Worm (Caenorhabditis elegans) whole organism, young adult: ENCODE measurements around the gene F28C6.8.

Source experiments
- B0261.1 ChIP-seq: sonication (generic microtip); optimal IDR thresholded peaks from 2 replicates; lab custom pipeline; 2016; ENCODE audit warnings: mild to moderate bottlenecking, missing genetic modification characterization, moderate library complexity, missing compliant biosample characterization
- C06A6.2 ChIP-seq: fragments of 200-800 bp; sonication (Bioruptor generic); conservative IDR thresholded peaks from 2 replicates; pipeline ENCODE4 v1.3.6; 2022; ENCODE audit warnings: missing genetic modification characterization, missing compliant biosample characterization
- F22D6.2 ChIP-seq: sonication (generic microtip); optimal IDR thresholded peaks from 2 replicates; lab custom pipeline; 2016; ENCODE audit warnings: mild to moderate bottlenecking, missing genetic modification characterization, missing compliant biosample characterization
- F33H1.4 ChIP-seq: fragments of 200-800 bp; sonication (Bioruptor generic); IDR thresholded peaks from 2 replicates; pipeline ENCODE4 v1.3.6; 2022; ENCODE audit warnings: missing genetic modification reagents, missing genetic modification characterization, missing compliant biosample characterization
- F49E8.2 ChIP-seq: sonication (generic microtip); optimal IDR thresholded peaks from 3 replicates; lab custom pipeline; 2017; ENCODE audit warnings: missing genetic modification characterization, mild to moderate bottlenecking, missing compliant biosample characterization, antibody characterized with exemption, moderate library complexity; ENCODE audit not compliant: insufficient read depth
- F52B5.7 ChIP-seq: sonication (generic microtip); optimal IDR thresholded peaks from 2 replicates; lab custom pipeline; 2016; ENCODE audit warnings: mild to moderate bottlenecking, missing genetic modification characterization, missing compliant biosample characterization
- T26A5.8 ChIP-seq: sonication (generic microtip); optimal IDR thresholded peaks from 2 replicates; lab custom pipeline; 2016; ENCODE audit warnings: missing genetic modification characterization, missing compliant biosample characterization
- Y53G8AR.9 ChIP-seq: fragments of 200-800 bp; sonication (Bioruptor generic); conservative IDR thresholded peaks from 2 replicates; pipeline ENCODE4 v1.3.6; 2022; ENCODE audit warnings: missing genetic modification reagents, missing genetic modification characterization, missing compliant biosample characterization
- Y56A3A.18 ChIP-seq: fragments of 200-800 bp; sonication (Bioruptor generic); IDR thresholded peaks from 2 replicates; pipeline ENCODE4 v1.3.6; 2022; ENCODE audit warnings: missing genetic modification reagents, missing genetic modification characterization, missing compliant biosample characterization
- Y79H2A.3 ChIP-seq: fragments of 200-800 bp; sonication (Bioruptor generic); conservative IDR thresholded peaks from 2 replicates; pipeline ENCODE4 v1.3.6; 2022; ENCODE audit warnings: missing genetic modification reagents, missing genetic modification characterization, missing compliant biosample characterization
- aptf-3 ChIP-seq: fragments of 200-800 bp; sonication (Bioruptor generic); IDR thresholded peaks from 2 replicates; pipeline ENCODE4 v1.3.6; 2022; ENCODE audit warnings: missing genetic modification characterization, missing compliant biosample characterization
- bed-1 ChIP-seq: fragments of 200-800 bp; sonication (Bioruptor generic); IDR thresholded peaks from 2 replicates; pipeline ENCODE4 v1.3.6; 2022; ENCODE audit warnings: missing genetic modification reagents, missing genetic modification characterization, missing compliant biosample characterization
- cebp-1 ChIP-seq, 2 experiments: fragments of 200-800 bp in 1 of 2; sonication (Bioruptor generic) in 1 of 2; sonication (generic microtip) in 1 of 2; IDR thresholded peaks in 1 of 2; optimal IDR thresholded peaks in 1 of 2; 2 replicates each; pipeline versions ENCODE4 v1.3.6 to Lab custom; 2017 to 2022; ENCODE audit warnings: missing compliant biosample characterization in 2 of 2, missing genetic modification characterization in 2 of 2, mild to moderate bottlenecking in 1 of 2, missing genetic modification reagents in 1 of 2, moderate library complexity in 1 of 2
- ceh-100 ChIP-seq: fragments of 200-800 bp; sonication (Bioruptor generic); IDR thresholded peaks from 2 replicates; pipeline ENCODE4 v1.3.6; 2022; ENCODE audit warnings: missing genetic modification reagents, missing genetic modification characterization, missing compliant biosample characterization
- ceh-58 ChIP-seq: fragments of 200-800 bp; sonication (Bioruptor generic); IDR thresholded peaks from 2 replicates; pipeline ENCODE4 v1.3.6; 2022; ENCODE audit warnings: missing genetic modification characterization, missing compliant biosample characterization
- dpl-1 ChIP-seq: fragments of 150-350 bp; optimal IDR thresholded peaks from 2 replicates; lab custom pipeline; 2014; ENCODE audit warnings: missing biosample characterization, missing genetic modification reagents, missing genetic modification characterization
- egl-44 ChIP-seq: fragments of 200-800 bp; sonication (Bioruptor generic); IDR thresholded peaks from 2 replicates; pipeline ENCODE4 v1.3.6; 2022; ENCODE audit warnings: missing genetic modification reagents, missing genetic modification characterization, missing compliant biosample characterization
- hmg-1.2 ChIP-seq: fragments of 200-800 bp; sonication (Bioruptor generic); IDR thresholded peaks from 2 replicates; pipeline ENCODE4 v1.3.6; 2022; ENCODE audit warnings: missing genetic modification reagents, missing genetic modification characterization, missing compliant biosample characterization
- hmg-20 ChIP-seq: fragments of 200-800 bp; sonication (Bioruptor generic); IDR thresholded peaks from 2 replicates; pipeline ENCODE4 v1.3.6; 2022; ENCODE audit warnings: missing genetic modification reagents, missing genetic modification characterization, missing compliant biosample characterization
- hsf-1 ChIP-seq: fragments of 200-800 bp; sonication (Bioruptor generic); IDR thresholded peaks from 2 replicates; pipeline ENCODE4 v1.3.6; 2022; ENCODE audit warnings: missing genetic modification reagents, missing genetic modification characterization, missing compliant biosample characterization
- lin-26 ChIP-seq: fragments of 200-800 bp; sonication (Bioruptor generic); IDR thresholded peaks from 2 replicates; pipeline ENCODE4 v1.3.6; 2022; ENCODE audit warnings: missing genetic modification reagents, missing genetic modification characterization, missing compliant biosample characterization
- lin-35 ChIP-seq, 3 experiments: fragments of 150-350 bp in 2 of 3; sonication (generic microtip) in 1 of 3; optimal IDR thresholded peaks; 2 replicates each; lab custom pipeline; 2014 to 2018; ENCODE audit warnings: missing biosample characterization in 3 of 3, missing genetic modification characterization in 3 of 3, missing genetic modification reagents in 3 of 3
- lin-40 ChIP-seq: sonication (generic microtip); optimal IDR thresholded peaks from 2 replicates; lab custom pipeline; 2016; ENCODE audit warnings: missing genetic modification characterization, mild to moderate bottlenecking, missing compliant biosample characterization, missing genotype, missing genetic modification reagents
- lir-1 ChIP-seq: fragments of 200-800 bp; sonication (Bioruptor generic); conservative IDR thresholded peaks from 2 replicates; pipeline ENCODE4 v1.3.6; 2022; ENCODE audit warnings: missing genetic modification reagents, missing genetic modification characterization, missing compliant biosample characterization
- lsl-1 ChIP-seq: fragments of 200-800 bp; sonication (Bioruptor generic); optimal IDR thresholded peaks from 2 replicates; lab custom pipeline; 2018; ENCODE audit warnings: mild to moderate bottlenecking, missing genetic modification characterization, moderate library complexity, missing compliant biosample characterization
- madf-6 ChIP-seq: fragments of 200-800 bp; sonication (Bioruptor generic); IDR thresholded peaks from 2 replicates; pipeline ENCODE4 v1.3.6; 2022; ENCODE audit warnings: missing genetic modification reagents, missing genetic modification characterization, missing compliant biosample characterization
- mcd-1 ChIP-seq: fragments of 200-800 bp; sonication (Bioruptor generic); IDR thresholded peaks from 2 replicates; pipeline ENCODE4 v1.3.6; 2022; ENCODE audit warnings: missing genetic modification reagents, missing genetic modification characterization, missing compliant biosample characterization
- nfya-2 ChIP-seq: fragments of 200-800 bp; sonication (Bioruptor generic); IDR thresholded peaks from 2 replicates; pipeline ENCODE4 v1.3.6; 2022; ENCODE audit warnings: missing genetic modification reagents, missing genetic modification characterization, missing compliant biosample characterization
- nfyb-1 ChIP-seq: fragments of 200-800 bp; sonication (Bioruptor generic); IDR thresholded peaks from 2 replicates; pipeline ENCODE4 v1.3.6; 2022; ENCODE audit warnings: missing genetic modification reagents, missing genetic modification characterization, missing compliant biosample characterization
- nhr-120 ChIP-seq: fragments of 200-800 bp; sonication (Bioruptor generic); IDR thresholded peaks from 2 replicates; pipeline ENCODE4 v1.3.6; 2022; ENCODE audit warnings: missing genetic modification characterization, missing compliant biosample characterization
- nhr-80 ChIP-seq: sonication (generic microtip); optimal IDR thresholded peaks from 2 replicates; lab custom pipeline; 2016; ENCODE audit warnings: missing genetic modification characterization, missing compliant biosample characterization
- nhr-90 ChIP-seq: sonication (generic microtip); optimal IDR thresholded peaks from 2 replicates; lab custom pipeline; 2016; ENCODE audit warnings: missing genotype, mild to moderate bottlenecking, missing genetic modification characterization, missing compliant biosample characterization
- rcor-1 ChIP-seq: fragments of 200-800 bp; sonication (Bioruptor generic); IDR thresholded peaks from 2 replicates; pipeline ENCODE4 v1.3.6; 2022; ENCODE audit warnings: missing genetic modification reagents, missing genetic modification characterization, missing compliant biosample characterization
- rec-8 ChIP-seq, 2 experiments: sonication (generic microtip); optimal IDR thresholded peaks; 2 replicates each; lab custom pipeline; 2016; ENCODE audit warnings: mild to moderate bottlenecking in 2 of 2, missing genetic modification characterization in 2 of 2, missing genetic modification reagents in 2 of 2, missing genotype in 2 of 2, missing biosample characterization in 1 of 2, missing compliant biosample characterization in 1 of 2, moderate library complexity in 1 of 2
- snpc-1.1 ChIP-seq: sonication (generic microtip); optimal IDR thresholded peaks from 2 replicates; lab custom pipeline; 2017; ENCODE audit warnings: missing genetic modification characterization, mild to moderate bottlenecking, missing compliant biosample characterization, antibody characterized with exemption, moderate library complexity, missing genotype, missing genetic modification reagents; ENCODE audit not compliant: insufficient read depth
- snpc-4 ChIP-seq, 5 experiments: fragments of 150-350 bp in 1 of 5; sonication (generic microtip) in 4 of 5; optimal IDR thresholded peaks; 2 replicates each; lab custom pipeline; 2014 to 2018; ENCODE audit warnings: missing genetic modification characterization in 5 of 5, missing biosample characterization in 3 of 5, antibody characterized with exemption in 2 of 5, mild to moderate bottlenecking in 2 of 5, missing compliant biosample characterization in 2 of 5, missing genotype in 2 of 5, moderate library complexity in 2 of 5, missing genetic modification reagents in 1 of 5
- tbx-9 ChIP-seq: sonication (generic microtip); optimal IDR thresholded peaks from 2 replicates; lab custom pipeline; 2016; ENCODE audit warnings: borderline replicate concordance, missing genetic modification characterization, inconsistent platforms, missing compliant biosample characterization
- unc-62 ChIP-seq: fragments of 150-350 bp; optimal IDR thresholded peaks from 2 replicates; lab custom pipeline; 2014; ENCODE audit warnings: missing biosample characterization, missing genetic modification reagents, missing genetic modification characterization
- ztf-18 ChIP-seq: sonication (generic microtip); optimal IDR thresholded peaks from 2 replicates; lab custom pipeline; 2016; ENCODE audit warnings: missing genotype, mild to moderate bottlenecking, missing genetic modification characterization, missing compliant biosample characterization
- ztf-25 ChIP-seq: fragments of 200-800 bp; sonication (Bioruptor generic); IDR thresholded peaks from 2 replicates; pipeline ENCODE4 v1.3.6; 2022; ENCODE audit warnings: missing genetic modification reagents, missing genetic modification characterization, missing compliant biosample characterization

The F28C6.8 gene

ce11 chrII:8640503-8640902 is 33.9 kb downstream of the F28C6.8 start:
- TF ChIP-seq lin-26: no peak
- no peak for TF ChIP-seq lir-1
- no peak for TF ChIP-seq F33H1.4
- no peak for TF ChIP-seq hmg-20 (GFP tag; lab: Robert Waterston, UW)
- no peak for TF ChIP-seq madf-6 (GFP tag; lab: Robert Waterston, UW)
- peak; percentile 13 for TF ChIP-seq nhr-80 (tag; lab: Kevin White, UChicago)
- TF ChIP-seq C06A6.2 (GFP tag; lab: Robert Waterston, UW): no peak
- TF ChIP-seq cebp-1 (GFP tag; IDR thresholded peaks at IDR 0.05; lab: Robert Waterston, UW): no peak
- TF ChIP-seq cebp-1 (tag; optimal IDR thresholded peaks at IDR 0.05; lab: Kevin White, UChicago): no peak
- no peak for TF ChIP-seq nhr-120

DNA sequence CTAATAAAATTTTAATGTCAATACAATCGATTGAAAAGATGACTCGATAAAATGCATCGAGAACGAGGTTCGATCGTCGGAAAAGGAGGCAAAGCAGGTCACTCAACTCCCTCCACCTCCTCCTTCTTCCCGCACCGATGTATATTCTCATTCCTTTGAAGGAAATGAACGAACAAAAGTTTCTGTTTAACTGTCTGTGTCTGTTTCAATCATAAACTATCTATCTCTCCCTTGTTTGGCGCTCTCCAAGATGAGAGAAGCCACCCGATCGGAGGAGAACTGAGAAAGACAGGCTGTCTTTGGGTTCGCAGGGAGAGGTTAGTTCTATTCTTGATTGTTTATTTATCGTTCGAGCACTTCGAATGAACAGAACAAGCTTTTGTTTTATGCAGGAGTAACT is 34.5 kb downstream of the F28C6.8 start, which contains the start of gene D2085.7:
Gene D2085.7 (plus strand): TSS at position 251 of the 400 bp plus-strand sequence.
- TF ChIP-seq F49E8.2 (tag; lab: Kevin White, UChicago) (no peak), lin-40 (no peak), tbx-9 (no peak), hmg-1.2 (GFP tag; lab: Robert Waterston, UW) (peak; percentile 28; the same call in 1 of the 2 replicates), C06A6.2 (GFP tag; lab: Robert Waterston, UW) (no peak), bed-1 (no peak)

DNA sequence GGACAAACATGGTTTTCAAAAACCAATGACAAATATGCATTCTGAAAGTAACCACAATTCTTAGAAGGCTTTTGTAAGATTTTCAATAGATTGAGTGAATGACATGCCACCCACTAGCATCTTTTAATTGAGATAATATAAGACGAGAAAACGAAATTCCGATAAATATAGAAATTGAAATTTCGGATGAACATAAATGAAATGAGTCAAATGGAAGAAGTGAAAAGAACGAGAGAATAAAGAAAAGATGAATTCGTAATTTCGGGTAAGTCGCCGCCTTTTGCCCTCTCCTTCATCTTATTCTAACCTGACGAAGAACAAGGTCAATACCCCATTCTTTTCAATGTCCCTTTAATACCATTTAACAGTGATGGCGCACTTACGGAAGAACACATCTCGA is 35.7 kb downstream of the F28C6.8 start:
- TF ChIP-seq dpl-1 (GFP tag; lab: Kevin White, UChicago) (no peak), lsl-1 (GFP tag; lab: Kevin White, UChicago) (no peak), aptf-3 (no peak), F22D6.2 (tag; lab: Kevin White, UChicago) (no peak), ztf-18 (tag; lab: Kevin White, UChicago) (no peak), hmg-20 (GFP tag; lab: Robert Waterston, UW) (no peak), ceh-58 (GFP tag; lab: Robert Waterston, UW) (no peak), Y56A3A.18 (GFP tag; lab: Robert Waterston, UW) (no peak), snpc-4 (GFP tag; optimal IDR thresholded peaks at IDR 0.05; lab: Kevin White, UChicago) (no peak), snpc-4 (tag; optimal IDR thresholded peaks at IDR 0.05; lab: Kevin White, UChicago) (no peak), ztf-25 (no peak), rcor-1 (no peak), rec-8 (tag; optimal IDR thresholded peaks at IDR 0.05; lab: Kevin White, UChicago) (no peak), lin-35 (GFP tag; optimal IDR thresholded peaks at IDR 0.05; lab: Kevin White, UChicago) (no peak)
- TF ChIP-seq, all 124 proteins: peak for 0

DNA sequence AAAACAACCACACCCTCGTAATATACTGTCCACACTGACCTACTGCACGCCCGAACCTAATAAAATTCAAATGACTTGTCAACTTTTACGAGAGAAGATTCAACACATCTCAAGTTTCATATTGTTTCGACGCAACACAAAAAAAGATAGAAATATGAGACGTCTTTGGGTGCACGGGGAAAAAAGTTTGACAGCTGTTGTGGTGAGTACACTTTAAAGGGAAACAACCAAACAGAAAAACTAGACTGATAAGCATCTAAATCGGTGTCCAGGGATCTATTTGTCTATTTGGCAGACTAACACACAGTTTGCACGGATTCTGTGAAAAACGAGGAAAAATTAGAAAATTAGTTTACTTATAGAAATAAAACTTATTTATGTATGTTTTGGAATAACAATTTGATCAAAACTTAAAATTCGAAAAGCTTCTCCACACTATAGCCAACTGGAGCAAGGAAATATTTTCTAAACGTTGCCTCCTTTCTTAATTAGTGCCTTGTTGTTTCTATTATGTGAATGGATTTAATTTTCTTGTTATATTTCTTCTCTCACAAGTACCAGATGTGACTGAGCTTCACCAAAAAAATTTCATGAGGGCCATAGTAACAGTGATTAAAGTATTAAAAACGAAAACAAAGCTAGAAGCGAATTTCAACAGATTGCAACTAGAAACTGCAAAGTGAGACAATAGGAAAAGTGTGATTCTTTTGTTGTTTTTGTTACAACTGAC is 37.1 kb downstream of the F28C6.8 start:
- TF ChIP-seq B0261.1 (tag; lab: Kevin White, UChicago): no peak
- no peak for TF ChIP-seq nfya-2 (GFP tag; lab: Robert Waterston, UW)

DNA sequence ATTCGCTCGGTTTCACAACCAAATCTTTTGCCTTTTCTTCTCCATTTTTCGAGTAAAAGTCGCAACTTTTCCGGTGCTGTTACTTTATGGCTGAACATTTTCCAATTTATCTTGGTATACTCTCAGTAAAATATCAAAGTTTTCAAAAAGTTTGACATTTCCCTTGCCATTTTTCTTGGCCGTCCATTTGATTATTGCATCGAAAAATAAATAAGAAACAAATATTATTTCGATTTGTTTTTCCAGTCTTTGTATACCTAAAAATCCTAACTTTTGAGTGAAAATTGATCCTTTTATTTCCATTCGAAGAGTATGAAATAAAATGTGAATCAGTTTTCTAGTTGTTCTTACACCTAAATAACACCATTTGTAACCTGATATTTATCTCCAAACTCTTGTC is 39.8 kb downstream of the F28C6.8 start:
- TF ChIP-seq hmg-20 (GFP tag; lab: Robert Waterston, UW): no peak
- no peak for TF ChIP-seq F52B5.7 (tag; lab: Kevin White, UChicago)
- no peak for TF ChIP-seq mcd-1 (GFP tag; lab: Robert Waterston, UW)
- TF ChIP-seq rec-8 (tag; optimal IDR thresholded peaks at IDR 0.05; lab: Kevin White, UChicago): no peak
- no peak for TF ChIP-seq ceh-100 (GFP tag; lab: Robert Waterston, UW)
- TF ChIP-seq Y79H2A.3 (GFP tag; lab: Robert Waterston, UW): no peak
- no peak for TF ChIP-seq nhr-90 (tag; lab: Kevin White, UChicago)
- no peak for TF ChIP-seq lin-35 (GFP tag; optimal IDR thresholded peaks at IDR 0.05; lab: Kevin White, UChicago)
- TF ChIP-seq F49E8.2 (tag; lab: Kevin White, UChicago): no peak
- TF ChIP-seq hsf-1 (GFP tag; lab: Robert Waterston, UW): no peak
- TF ChIP-seq egl-44: no peak
- TF ChIP-seq snpc-1.1 (tag; lab: Kevin White, UChicago): no peak
- TF ChIP-seq unc-62 (GFP tag; lab: Kevin White, UChicago): no peak
- no peak for TF ChIP-seq nfyb-1
- no peak for TF ChIP-seq nfya-2 (GFP tag; lab: Robert Waterston, UW)
- TF ChIP-seq nhr-80 (tag; lab: Kevin White, UChicago): no peak
- no peak for TF ChIP-seq T26A5.8 (tag; lab: Kevin White, UChicago)
- no peak for TF ChIP-seq Y53G8AR.9 (GFP tag; lab: Robert Waterston, UW)
